Worm (Caenorhabditis elegans) whole organism, young adult: ENCODE results near the gene C06A1.7.

Experiments
- Y53G8AR.9 ChIP-seq: fragments of 200-800 bp; sonication (Bioruptor generic); conservative IDR thresholded peaks from 2 replicates; pipeline ENCODE4 v1.3.6; 2022; ENCODE audit warnings: missing genetic modification reagents, missing genetic modification characterization, missing compliant biosample characterization
- die-1 ChIP-seq: sonication (generic microtip); optimal IDR thresholded peaks from 2 replicates; lab custom pipeline; 2016; ENCODE audit warnings: missing genotype, mild to moderate bottlenecking, missing genetic modification characterization, missing compliant biosample characterization
- lin-26 ChIP-seq: fragments of 200-800 bp; sonication (Bioruptor generic); IDR thresholded peaks from 2 replicates; pipeline ENCODE4 v1.3.6; 2022; ENCODE audit warnings: missing genetic modification reagents, missing genetic modification characterization, missing compliant biosample characterization
- lin-35 ChIP-seq, 3 experiments: fragments of 150-350 bp in 2 of 3; sonication (generic microtip) in 1 of 3; optimal IDR thresholded peaks; 2 replicates each; lab custom pipeline; 2014 to 2018; ENCODE audit warnings: missing biosample characterization in 3 of 3, missing genetic modification characterization in 3 of 3, missing genetic modification reagents in 3 of 3
- lsy-27 ChIP-seq: sonication (generic microtip); optimal IDR thresholded peaks from 2 replicates; lab custom pipeline; 2017; ENCODE audit warnings: missing genetic modification characterization, mild to moderate bottlenecking, missing compliant biosample characterization, antibody characterized with exemption, missing genotype, borderline replicate concordance; ENCODE audit not compliant: insufficient read depth
- nhr-120 ChIP-seq: fragments of 200-800 bp; sonication (Bioruptor generic); IDR thresholded peaks from 2 replicates; pipeline ENCODE4 v1.3.6; 2022; ENCODE audit warnings: missing genetic modification characterization, missing compliant biosample characterization
- snpc-4 ChIP-seq, 5 experiments: fragments of 150-350 bp in 1 of 5; sonication (generic microtip) in 4 of 5; optimal IDR thresholded peaks; 2 replicates each; lab custom pipeline; 2014 to 2018; ENCODE audit warnings: missing genetic modification characterization in 5 of 5, missing biosample characterization in 3 of 5, antibody characterized with exemption in 2 of 5, mild to moderate bottlenecking in 2 of 5, missing compliant biosample characterization in 2 of 5, missing genotype in 2 of 5, moderate library complexity in 2 of 5, missing genetic modification reagents in 1 of 5

DNA sequence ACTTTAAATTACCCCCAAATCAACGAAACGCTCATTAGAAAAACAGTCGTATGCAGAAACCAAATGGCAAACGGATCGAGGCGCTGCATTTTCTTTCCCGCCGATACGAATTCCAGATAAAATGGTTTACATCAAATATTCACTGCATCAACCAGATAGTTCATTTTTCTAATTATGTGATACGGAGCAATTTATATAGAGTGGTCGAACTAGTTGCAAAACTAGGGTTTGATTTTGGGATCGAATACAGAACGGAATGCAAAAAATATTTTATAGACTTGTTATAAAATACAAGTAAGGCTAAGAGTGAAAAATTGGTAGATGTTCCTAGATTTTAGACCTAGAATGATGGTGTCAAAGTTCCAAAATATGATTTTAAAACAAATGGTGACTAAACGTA lies 44.8 kb upstream of the C06A1.7 start:
- TF ChIP-seq lin-35 (GFP tag; optimal IDR thresholded peaks at IDR 0.05; lab: Kevin White, UChicago) (no peak), nhr-120 (GFP tag; lab: Robert Waterston, UW) (no peak), snpc-4 (GFP tag; optimal IDR thresholded peaks at IDR 0.05; lab: Kevin White, UChicago) (no peak), snpc-4 (tag; optimal IDR thresholded peaks at IDR 0.05; lab: Kevin White, UChicago) (no peak), die-1 (tag; lab: Kevin White, UChicago) (no peak), Y53G8AR.9 (GFP tag; lab: Robert Waterston, UW) (no peak), lin-26 (no peak), lsy-27 (tag; lab: Kevin White, UChicago) (no peak)
